Worm (Caenorhabditis elegans): Measurements from ENCODE around the gene F52D10.2.

ce11 chrX:11607500-11607823, 15.9 kb upstream of the F52D10.2 start:
- TF ChIP-seq mdl-1 (tag; optimal IDR thresholded peaks at IDR 0.05) = no peak
- no peak for TF ChIP-seq elt-1 (tag; optimal IDR thresholded peaks at IDR 0.05)
- TF ChIP-seq unc-62 (GFP tag; optimal IDR thresholded peaks at IDR 0.05) = no peak
- TF ChIP-seq nhr-12 (tag; optimal IDR thresholded peaks at IDR 0.05) = no peak
- no peak for TF ChIP-seq egl-27 (tag; optimal IDR thresholded peaks at IDR 0.05)
- no peak for TF ChIP-seq ama-1 (optimal IDR thresholded peaks at IDR 0.05)

Data from whole organism, L2 larva.